Worm (Caenorhabditis elegans): ENCODE data around the gene Y40B10A.11.

The Y40B10A.11 gene

ce11 chrV:2004659-2005058 is 46.7 kb downstream of the Y40B10A.11 start, which contains the start of gene cysl-4:
Gene cysl-4 (plus strand): TSS chrV:2004959.
- TF ChIP-seq dmd-4 (tag; optimal IDR thresholded peaks at IDR 0.05) = no peak
- TF ChIP-seq F13H6.1 (tag; optimal IDR thresholded peaks at IDR 0.05) = no peak
- TF ChIP-seq skn-1 (tag; optimal IDR thresholded peaks at IDR 0.05) = no peak
- no peak for TF ChIP-seq gmeb-1 (tag; optimal IDR thresholded peaks at IDR 0.05)
- no peak for TF ChIP-seq unc-55 (GFP tag; optimal IDR thresholded peaks at IDR 0.05)
- TF ChIP-seq zag-1 (tag; optimal IDR thresholded peaks at IDR 0.05) = no peak
- no peak for TF ChIP-seq sma-9 (GFP tag; optimal IDR thresholded peaks at IDR 0.05)
- TF ChIP-seq sma-9 (tag; optimal IDR thresholded peaks at IDR 0.05) = no peak
- TF ChIP-seq unc-39 (tag; optimal IDR thresholded peaks at IDR 0.05) = no peak
- TF ChIP-seq ceh-82 (tag; optimal IDR thresholded peaks at IDR 0.05) = no peak
- no peak for TF ChIP-seq lin-13 (GFP tag; optimal IDR thresholded peaks at IDR 0.05)
- TF ChIP-seq snpc-4 (tag; optimal IDR thresholded peaks at IDR 0.05) = no peak
- TF ChIP-seq mdl-1 (tag; optimal IDR thresholded peaks at IDR 0.05) = no peak
- no peak for TF ChIP-seq nhr-77 (tag; optimal IDR thresholded peaks at IDR 0.05)
- no peak for TF ChIP-seq nhr-10 (tag; optimal IDR thresholded peaks at IDR 0.05)
- no peak for TF ChIP-seq sem-4 (tag; optimal IDR thresholded peaks at IDR 0.05)
- no peak for TF ChIP-seq nhr-6 (tag; optimal IDR thresholded peaks at IDR 0.05)
- no peak for TF ChIP-seq lin-11 (tag; optimal IDR thresholded peaks at IDR 0.05)

ce11 chrV:2004229-2004628 is 47.2 kb downstream of the Y40B10A.11 start, which contains the start of gene clec-206:
Gene clec-206 (minus strand): TSS chrV:2004329.
- no peak for TF ChIP-seq sem-4 (tag; optimal IDR thresholded peaks at IDR 0.05)
- no peak for TF ChIP-seq ceh-16 (tag; optimal IDR thresholded peaks at IDR 0.05)
- TF ChIP-seq ztf-1 (GFP tag; conservative IDR thresholded peaks at IDR 0.05) = no peak
- no peak for TF ChIP-seq elt-3 (tag; optimal IDR thresholded peaks at IDR 0.05)
- TF ChIP-seq nhr-237 (tag; optimal IDR thresholded peaks at IDR 0.05) = no peak
- no peak for TF ChIP-seq nhr-25 (tag; optimal IDR thresholded peaks at IDR 0.05)
- no peak for TF ChIP-seq fos-1 (tag; optimal IDR thresholded peaks at IDR 0.05)
- TF ChIP-seq ceh-82 (tag; optimal IDR thresholded peaks at IDR 0.05) = no peak
- no peak for TF ChIP-seq mab-5 (tag; optimal IDR thresholded peaks at IDR 0.05)
- no peak for TF ChIP-seq peb-1 (tag; optimal IDR thresholded peaks at IDR 0.05)
- no peak for TF ChIP-seq alr-1 (tag; optimal IDR thresholded peaks at IDR 0.05)
- TF ChIP-seq Y55F3AM.14 (GFP tag; optimal IDR thresholded peaks at IDR 0.05) = no peak

Measured in whole organism, L2 larva.